Fruit fly (Drosophila melanogaster) whole organism, embryonic: ENCODE measurements around the gene CG8892.

Experiments
- Aef1 ChIP-seq: fragments of 200-800 bp; sonication (Bioruptor generic); IDR thresholded peaks from 3 replicates; pipeline ENCODE4 v1.3.6; 2022; ENCODE audit warnings: missing biosample characterization, missing genetic modification characterization
- Atf-2 ChIP-seq: fragments of 200-800 bp; sonication (Bioruptor generic); optimal IDR thresholded peaks from 2 replicates; lab custom pipeline; 2016; ENCODE audit warnings: missing biosample characterization, missing genetic modification characterization
- BtbVII ChIP-seq: fragments of 200-800 bp; sonication (Bioruptor generic); optimal IDR thresholded peaks from 3 replicates; lab custom pipeline; 2017; ENCODE audit warnings: missing biosample characterization, mild to moderate bottlenecking, missing genetic modification characterization
- CG10366 ChIP-seq: fragments of 200-800 bp; sonication (Bioruptor generic); IDR thresholded peaks from 2 replicates; pipeline ENCODE4 v1.3.6; 2022; ENCODE audit warnings: missing biosample characterization, missing genetic modification characterization
- CG10543 ChIP-seq: fragments of 200-800 bp; sonication (Bioruptor generic); optimal IDR thresholded peaks from 3 replicates; lab custom pipeline; 2017; ENCODE audit warnings: missing biosample characterization, mild to moderate bottlenecking, missing genetic modification characterization, moderate library complexity
- CG12299 ChIP-seq: fragments of 200-800 bp; sonication (Bioruptor generic); optimal IDR thresholded peaks from 2 replicates; lab custom pipeline; 2018; ENCODE audit warnings: missing biosample characterization, mild to moderate bottlenecking, missing genetic modification characterization
- CG14014 ChIP-seq: fragments of 200-800 bp; sonication (Bioruptor generic); IDR thresholded peaks from 2 replicates; pipeline ENCODE4 v1.3.6; 2022; ENCODE audit warnings: missing biosample characterization, missing genetic modification characterization
- CG15073 ChIP-seq: fragments of 200-800 bp; sonication (Bioruptor generic); optimal IDR thresholded peaks from 2 replicates; lab custom pipeline; 2016; ENCODE audit warnings: missing biosample characterization, missing genetic modification characterization
- CG15479 ChIP-seq: fragments of 200-800 bp; sonication (Bioruptor generic); optimal IDR thresholded peaks from 3 replicates; lab custom pipeline; 2019; ENCODE audit warnings: missing biosample characterization, mild to moderate bottlenecking, missing genetic modification characterization, moderate library complexity
- CG16863 ChIP-seq: fragments of 200-800 bp; sonication (Bioruptor generic); optimal IDR thresholded peaks from 3 replicates; lab custom pipeline; 2016; ENCODE audit warnings: missing biosample characterization, missing genetic modification characterization
- CG17186 ChIP-seq: fragments of 200-800 bp; sonication (Bioruptor generic); optimal IDR thresholded peaks from 3 replicates; lab custom pipeline; 2017; ENCODE audit warnings: missing biosample characterization, missing genetic modification reagents, missing genetic modification characterization
- CG18011 ChIP-seq: fragments of 200-800 bp; sonication (Bioruptor generic); optimal IDR thresholded peaks from 2 replicates; lab custom pipeline; 2017; ENCODE audit warnings: missing biosample characterization, missing genetic modification characterization, mild to moderate bottlenecking, moderate library complexity, missing genotype
- CG2116 ChIP-seq: fragments of 200-800 bp; sonication (Bioruptor generic); optimal IDR thresholded peaks from 3 replicates; lab custom pipeline; 2018; ENCODE audit warnings: missing biosample characterization, mild to moderate bottlenecking, missing genetic modification characterization
- CG2712 ChIP-seq: fragments of 200-800 bp; optimal IDR thresholded peaks from 3 replicates; lab custom pipeline; 2019; ENCODE audit warnings: missing biosample characterization, mild to moderate bottlenecking, missing genetic modification characterization, moderate library complexity
- CG32532 ChIP-seq: fragments of 200-800 bp; sonication (Bioruptor generic); IDR thresholded peaks from 2 replicates; pipeline ENCODE4 v1.3.6; 2022; ENCODE audit warnings: missing biosample characterization, missing genetic modification characterization
- CG8478 ChIP-seq: fragments of >200 bp; optimal IDR thresholded peaks from 2 replicates; lab custom pipeline; 2018
- CkIIα-i1 ChIP-seq: fragments of 200-800 bp; sonication (Bioruptor generic); IDR thresholded peaks from 2 replicates; pipeline ENCODE4 v1.3.6; 2022; ENCODE audit warnings: missing biosample characterization, missing genetic modification characterization
- D19A ChIP-seq: fragments of 200-800 bp; optimal IDR thresholded peaks from 3 replicates; lab custom pipeline; 2019; ENCODE audit warnings: missing biosample characterization, mild to moderate bottlenecking, missing genetic modification characterization, moderate library complexity
- Dref ChIP-seq: fragments of 200-800 bp; sonication (Bioruptor generic); IDR thresholded peaks from 2 replicates; pipeline ENCODE4 v1.3.6; 2022; ENCODE audit warnings: missing biosample characterization, missing genetic modification characterization
- Fer2 ChIP-seq: fragments of 200-800 bp; sonication (Bioruptor generic); optimal IDR thresholded peaks from 2 replicates; lab custom pipeline; 2018; ENCODE audit warnings: missing biosample characterization, mild to moderate bottlenecking, missing genetic modification characterization, moderate library complexity
- HHEX ChIP-seq: fragments of 200-800 bp; sonication (Bioruptor generic); optimal IDR thresholded peaks from 3 replicates; lab custom pipeline; 2017; ENCODE audit warnings: missing biosample characterization, mild to moderate bottlenecking, missing genetic modification characterization, missing genetic modification reagents
- Lpt ChIP-seq: fragments of >200 bp; optimal IDR thresholded peaks from 2 replicates; lab custom pipeline; 2018; ENCODE audit warnings: missing biosample characterization, missing genetic modification characterization
- Opbp ChIP-seq: fragments of 200-800 bp; sonication (Bioruptor generic); IDR thresholded peaks from 3 replicates; pipeline ENCODE4 v1.3.6; 2022; ENCODE audit warnings: missing biosample characterization, missing genetic modification characterization; ENCODE audit not compliant: partially characterized antibody
- Xrp1 ChIP-seq: fragments of 200-800 bp; sonication (Bioruptor generic); IDR thresholded peaks from 2 replicates; pipeline ENCODE4 v1.3.6; 2022; ENCODE audit warnings: missing biosample characterization, missing genetic modification characterization
- ab ChIP-seq: fragments of 200-800 bp; sonication (Bioruptor generic); optimal IDR thresholded peaks from 2 replicates; lab custom pipeline; 2016; ENCODE audit warnings: missing biosample characterization, missing genetic modification characterization
- bbx ChIP-seq: fragments of 200-800 bp; sonication (Bioruptor generic); IDR thresholded peaks from 2 replicates; pipeline ENCODE4 v1.3.6; 2022; ENCODE audit warnings: missing biosample characterization, missing genetic modification characterization; ENCODE audit not compliant: partially characterized antibody
- br ChIP-seq: fragments of >200 bp; optimal IDR thresholded peaks from 2 replicates; lab custom pipeline; 2017
- cato ChIP-seq: fragments of 200-800 bp; sonication (Bioruptor generic); optimal IDR thresholded peaks from 2 replicates; lab custom pipeline; 2016; ENCODE audit warnings: missing biosample characterization, missing genetic modification characterization, borderline replicate concordance
- corto ChIP-seq: fragments of 200-800 bp; sonication (Bioruptor generic); optimal IDR thresholded peaks from 2 replicates; lab custom pipeline; 2016; ENCODE audit warnings: missing biosample characterization, mild to moderate bottlenecking, missing genetic modification characterization, moderate library complexity
- crc ChIP-seq: fragments of 200-800 bp; sonication (Bioruptor generic); optimal IDR thresholded peaks from 2 replicates; lab custom pipeline; 2016; ENCODE audit warnings: missing biosample characterization, missing genetic modification characterization
- dimm ChIP-seq: fragments of 200-800 bp; sonication (Bioruptor generic); IDR thresholded peaks from 2 replicates; pipeline ENCODE4 v1.3.6; 2022; ENCODE audit warnings: missing biosample characterization, missing genetic modification characterization
- dpn ChIP-seq, 2 experiments: fragments of 200-800 bp; sonication (Bioruptor generic); optimal IDR thresholded peaks; 3 replicates each; lab custom pipeline; 2016; ENCODE audit warnings: missing biosample characterization in 2 of 2, missing genetic modification characterization in 2 of 2
- eve ChIP-seq, 2 experiments: fragments of >200 bp; optimal IDR thresholded peaks; 2 replicates each; lab custom pipeline; 2017; ENCODE audit warnings: missing biosample characterization in 2 of 2, missing genetic modification characterization in 2 of 2
- fd102C ChIP-seq: fragments of 200-800 bp; sonication (Bioruptor generic); optimal IDR thresholded peaks from 2 replicates; lab custom pipeline; 2018; ENCODE audit warnings: missing biosample characterization, mild to moderate bottlenecking, missing genetic modification characterization, moderate library complexity
- fru ChIP-seq: fragments of >200 bp; optimal IDR thresholded peaks from 2 replicates; lab custom pipeline; 2017
- gsb-n ChIP-seq: fragments of 200-800 bp; sonication (Bioruptor generic); optimal IDR thresholded peaks from 3 replicates; lab custom pipeline; 2018; ENCODE audit warnings: missing biosample characterization, mild to moderate bottlenecking, missing genetic modification characterization
- knrl ChIP-seq: fragments of 200-800 bp; sonication (Bioruptor generic); IDR thresholded peaks from 3 replicates; pipeline ENCODE4 v1.3.6; 2022; ENCODE audit warnings: missing biosample characterization, missing genetic modification characterization; ENCODE audit not compliant: partially characterized antibody
- lilli ChIP-seq: fragments of 200-800 bp; sonication (Bioruptor generic); optimal IDR thresholded peaks from 3 replicates; lab custom pipeline; 2016; ENCODE audit warnings: missing biosample characterization, missing genetic modification characterization
- mld ChIP-seq: fragments of 200-800 bp; sonication (Bioruptor generic); IDR thresholded peaks from 3 replicates; pipeline ENCODE4 v1.3.6; 2022; ENCODE audit warnings: missing biosample characterization, missing genetic modification characterization; ENCODE audit not compliant: partially characterized antibody
- pb ChIP-seq: fragments of 200-800 bp; sonication (Bioruptor generic); optimal IDR thresholded peaks from 3 replicates; lab custom pipeline; 2016; ENCODE audit warnings: missing biosample characterization, missing genetic modification characterization
- pros ChIP-seq: fragments of 200-800 bp; sonication (Bioruptor generic); optimal IDR thresholded peaks from 3 replicates; lab custom pipeline; 2019; ENCODE audit warnings: missing biosample characterization, mild to moderate bottlenecking, missing genetic modification characterization, moderate library complexity
- pzg ChIP-seq: fragments of 200-800 bp; sonication (Bioruptor generic); optimal IDR thresholded peaks from 3 replicates; lab custom pipeline; 2018; ENCODE audit warnings: missing biosample characterization, mild to moderate bottlenecking, missing genetic modification characterization, moderate library complexity
- schlank ChIP-seq: fragments of 200-800 bp; sonication (Bioruptor generic); optimal IDR thresholded peaks from 2 replicates; lab custom pipeline; 2018; ENCODE audit warnings: missing biosample characterization, mild to moderate bottlenecking, missing genetic modification characterization
- scrt ChIP-seq: fragments of 200-800 bp; sonication (Bioruptor generic); optimal IDR thresholded peaks from 2 replicates; lab custom pipeline; 2018; ENCODE audit warnings: missing biosample characterization, mild to moderate bottlenecking, missing genetic modification characterization, moderate library complexity
- sna ChIP-seq: fragments of 200-800 bp; sonication (Bioruptor generic); IDR thresholded peaks from 2 replicates; pipeline ENCODE4 v1.3.6; 2022; ENCODE audit warnings: missing biosample characterization, missing genetic modification characterization; ENCODE audit not compliant: partially characterized antibody
- sob ChIP-seq: fragments of 200-800 bp; sonication (Bioruptor generic); IDR thresholded peaks from 2 replicates; pipeline ENCODE4 v1.3.6; 2022; ENCODE audit warnings: missing biosample characterization, missing genetic modification characterization
- unc-4 ChIP-seq: fragments of 200-800 bp; sonication (Bioruptor generic); IDR thresholded peaks from 2 replicates; pipeline ENCODE4 v1.3.6; 2022; ENCODE audit warnings: missing biosample characterization, missing genetic modification characterization; ENCODE audit not compliant: partially characterized antibody
- unpg ChIP-seq: fragments of 200-800 bp; sonication (Bioruptor generic); optimal IDR thresholded peaks from 3 replicates; lab custom pipeline; 2018; ENCODE audit warnings: missing biosample characterization, mild to moderate bottlenecking, missing genetic modification characterization, moderate library complexity
- yki ChIP-seq: fragments of >200 bp; optimal IDR thresholded peaks from 3 replicates; lab custom pipeline; 2018
- zen ChIP-seq: fragments of 200-800 bp; sonication (Bioruptor generic); optimal IDR thresholded peaks from 3 replicates; lab custom pipeline; 2018; ENCODE audit warnings: missing biosample characterization, mild to moderate bottlenecking, missing genetic modification characterization, moderate library complexity

The CG8892 gene

DNA sequence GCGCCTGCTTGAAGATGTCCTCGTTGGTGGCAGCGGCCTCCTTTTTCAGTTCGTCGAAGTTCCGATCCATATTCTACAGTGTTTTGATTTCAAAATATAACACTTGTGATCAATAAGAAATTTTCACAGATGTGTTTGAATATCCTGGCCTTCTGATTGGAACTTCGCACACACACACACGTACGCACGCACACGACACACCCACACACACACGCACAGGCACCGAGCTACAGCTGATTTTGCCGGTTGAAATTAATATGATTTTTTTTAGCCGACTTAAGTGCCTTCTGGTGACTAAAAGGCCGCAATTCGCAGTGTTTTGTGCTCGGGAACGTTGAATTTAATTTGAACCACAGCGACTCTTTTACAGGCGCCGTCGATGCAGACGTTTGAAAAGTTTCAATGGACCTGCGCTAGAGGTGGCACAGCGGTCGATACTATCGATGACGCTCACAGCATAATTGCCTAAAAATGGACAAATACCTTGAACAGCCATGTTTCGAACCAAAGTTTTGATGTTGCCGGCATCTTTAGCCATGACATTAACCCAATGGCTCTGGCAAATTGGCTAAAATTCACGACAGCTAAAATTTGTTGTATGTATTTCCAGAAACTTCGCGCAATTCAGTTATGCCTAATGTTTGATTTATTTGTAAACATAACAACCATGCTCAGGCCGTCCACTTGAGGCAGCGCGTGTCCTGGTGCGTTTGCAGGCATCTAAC, 28.1 kb upstream of the CG8892 start, which contains the start of gene Rtnl1 (continued):
- TF ChIP-seq mld (peak; percentile 84; the same call in 2 of the 3 replicates), fru (lab: Kevin White, UChicago) (no peak), pb (GFP tag; lab: Kevin White, UChicago) (no peak), unc-4 (GFP tag; lab: Robert Waterston, UW) (peak; percentile 94), Aef1 (GFP tag; lab: Robert Waterston, UW) (0 out of 3 replicates have a peak, but pooled peaks have one; percentile 26), Fer2 (tag; lab: Kevin White, UChicago) (no peak), schlank (tag; lab: Kevin White, UChicago) (no peak), cato (GFP tag; lab: Kevin White, UChicago) (no peak), CG14014 (GFP tag; lab: Robert Waterston, UW) (no peak), HHEX (no peak), fd102C (GFP tag; lab: Kevin White, UChicago) (no peak), CG2116 (GFP tag; lab: Kevin White, UChicago) (peak; percentile 73), sna (peak; percentile 82), Lpt (GFP tag; lab: Kevin White, UChicago) (no peak), dpn (GFP tag; optimal IDR thresholded peaks at IDR 0.05; lab: Kevin White, UChicago) (peak; percentile 42 to 52), CG10366 (GFP tag; lab: Robert Waterston, UW) (no peak), sob (no peak; the same call in 1 of the 2 replicates), bbx (GFP tag; lab: Robert Waterston, UW) (peak; percentile 90), scrt (GFP tag; lab: Kevin White, UChicago) (no peak), br (no peak), BtbVII (GFP tag; lab: Kevin White, UChicago) (no peak), unpg (GFP tag; lab: Kevin White, UChicago) (no peak), pzg (peak; percentile 99), CG15073 (GFP tag; lab: Kevin White, UChicago) (no peak), CG2712 (tag; lab: Kevin White, UChicago) (peak; percentile 60), knrl (GFP tag; lab: Robert Waterston, UW) (peak; percentile 92), crc (GFP tag; lab: Kevin White, UChicago) (no peak), gsb-n (tag; lab: Kevin White, UChicago) (no peak), Dref (GFP tag; lab: Robert Waterston, UW) (peak; percentile 69), CG17186 (GFP tag; lab: Kevin White, UChicago) (peak; percentile 59), CG18011 (GFP tag; lab: Kevin White, UChicago) (no peak), CkIIα-i1 (GFP tag; lab: Robert Waterston, UW) (no peak), corto (no peak), Xrp1 (GFP tag; lab: Robert Waterston, UW) (no peak), yki (lab: Kevin White, UChicago) (no peak), dimm (no peak), CG15479 (GFP tag; lab: Kevin White, UChicago) (peak; percentile 31), CG8478 (peak; percentile 66), Opbp (GFP tag; lab: Robert Waterston, UW) (peak; percentile 95), ab (no peak), CG16863 (peak; percentile 23), eve (GFP tag; optimal IDR thresholded peaks at IDR 0.05; lab: Kevin White, UChicago) (no peak), D19A (no peak), lilli (peak; percentile 32), CG10543 (GFP tag; lab: Kevin White, UChicago) (peak; percentile 6), CG32532 (GFP tag; lab: Robert Waterston, UW) (peak; percentile 47; the same call in 1 of the 2 replicates), pros (GFP tag; lab: Kevin White, UChicago) (no peak), Atf-2 (GFP tag; lab: Kevin White, UChicago) (peak; percentile 9), CG12299 (peak; percentile 19), zen (tag; lab: Kevin White, UChicago) (peak; percentile 9)
